Worm (Caenorhabditis elegans) whole organism, young adult: ENCODE measurements around the gene K08D12.4.

Experiments
- B0019.2 ChIP-seq: fragments of 200-800 bp; sonication (Bioruptor generic); conservative IDR thresholded peaks from 2 replicates; pipeline ENCODE4 v1.3.6; 2022; ENCODE audit warnings: missing genetic modification reagents, missing genetic modification characterization, missing compliant biosample characterization
- B0336.3 ChIP-seq: fragments of 200-800 bp; sonication (Bioruptor generic); IDR thresholded peaks from 2 replicates; pipeline ENCODE4 v1.3.6; 2022; ENCODE audit warnings: missing genetic modification characterization, missing compliant biosample characterization
- C06A6.2 ChIP-seq: fragments of 200-800 bp; sonication (Bioruptor generic); conservative IDR thresholded peaks from 2 replicates; pipeline ENCODE4 v1.3.6; 2022; ENCODE audit warnings: missing genetic modification characterization, missing compliant biosample characterization
- F10E7.11 ChIP-seq: sonication (generic microtip); optimal IDR thresholded peaks from 2 replicates; lab custom pipeline; 2017; ENCODE audit warnings: mild to moderate bottlenecking, missing genetic modification characterization, moderate library complexity, missing compliant biosample characterization
- F23B12.7 ChIP-seq: sonication (generic microtip); optimal IDR thresholded peaks from 2 replicates; lab custom pipeline; 2017; ENCODE audit warnings: missing genetic modification characterization, mild to moderate bottlenecking, missing compliant biosample characterization, antibody characterized with exemption, moderate library complexity; ENCODE audit not compliant: insufficient read depth
- F33H1.4 ChIP-seq: fragments of 200-800 bp; sonication (Bioruptor generic); IDR thresholded peaks from 2 replicates; pipeline ENCODE4 v1.3.6; 2022; ENCODE audit warnings: missing genetic modification reagents, missing genetic modification characterization, missing compliant biosample characterization
- Y95B8A.8 ChIP-seq: fragments of 200-800 bp; sonication (Bioruptor generic); IDR thresholded peaks from 2 replicates; pipeline ENCODE4 v1.3.6; 2022; ENCODE audit warnings: missing genetic modification reagents, missing genetic modification characterization, missing compliant biosample characterization
- ZK185.1 ChIP-seq: sonication (generic microtip); optimal IDR thresholded peaks from 2 replicates; lab custom pipeline; 2016; ENCODE audit warnings: mild to moderate bottlenecking, missing genetic modification characterization, missing compliant biosample characterization; ENCODE audit not compliant: poor library complexity, severe bottlenecking
- attf-5 ChIP-seq: fragments of 200-800 bp; sonication (Bioruptor generic); optimal IDR thresholded peaks from 2 replicates; lab custom pipeline; 2018; ENCODE audit warnings: mild to moderate bottlenecking, missing genetic modification characterization, missing compliant biosample characterization
- bed-1 ChIP-seq: fragments of 200-800 bp; sonication (Bioruptor generic); IDR thresholded peaks from 2 replicates; pipeline ENCODE4 v1.3.6; 2022; ENCODE audit warnings: missing genetic modification reagents, missing genetic modification characterization, missing compliant biosample characterization
- cebp-1 ChIP-seq, 2 experiments: fragments of 200-800 bp in 1 of 2; sonication (Bioruptor generic) in 1 of 2; sonication (generic microtip) in 1 of 2; IDR thresholded peaks in 1 of 2; optimal IDR thresholded peaks in 1 of 2; 2 replicates each; pipeline versions ENCODE4 v1.3.6 to Lab custom; 2017 to 2022; ENCODE audit warnings: missing compliant biosample characterization in 2 of 2, missing genetic modification characterization in 2 of 2, mild to moderate bottlenecking in 1 of 2, missing genetic modification reagents in 1 of 2, moderate library complexity in 1 of 2
- cebp-2 ChIP-seq: fragments of 200-800 bp; sonication (Bioruptor generic); IDR thresholded peaks from 2 replicates; pipeline ENCODE4 v1.3.6; 2022; ENCODE audit warnings: missing genetic modification characterization, missing compliant biosample characterization
- ceh-100 ChIP-seq: fragments of 200-800 bp; sonication (Bioruptor generic); IDR thresholded peaks from 2 replicates; pipeline ENCODE4 v1.3.6; 2022; ENCODE audit warnings: missing genetic modification reagents, missing genetic modification characterization, missing compliant biosample characterization
- ceh-27 ChIP-seq: fragments of 200-800 bp; sonication (Bioruptor generic); optimal IDR thresholded peaks from 2 replicates; lab custom pipeline; 2018; ENCODE audit warnings: mild to moderate bottlenecking, missing genetic modification characterization, moderate library complexity, missing compliant biosample characterization
- chd-7 ChIP-seq: sonication (generic microtip); optimal IDR thresholded peaks from 2 replicates; lab custom pipeline; 2016; ENCODE audit warnings: mild to moderate bottlenecking, missing genetic modification characterization, moderate library complexity, missing compliant biosample characterization
- dox-1 ChIP-seq: fragments of 200-800 bp; sonication (Bioruptor generic); IDR thresholded peaks from 2 replicates; pipeline ENCODE4 v1.3.6; 2022; ENCODE audit warnings: missing genetic modification reagents, missing genetic modification characterization, missing compliant biosample characterization
- ets-4 ChIP-seq: fragments of 200-800 bp; sonication (Bioruptor generic); optimal IDR thresholded peaks from 2 replicates; lab custom pipeline; 2018; ENCODE audit warnings: mild to moderate bottlenecking, missing genetic modification characterization, missing compliant biosample characterization
- him-1 ChIP-seq: sonication (generic microtip); optimal IDR thresholded peaks from 2 replicates; lab custom pipeline; 2016; ENCODE audit warnings: missing genotype, missing genetic modification reagents, missing genetic modification characterization, missing compliant biosample characterization
- hmg-20 ChIP-seq: fragments of 200-800 bp; sonication (Bioruptor generic); IDR thresholded peaks from 2 replicates; pipeline ENCODE4 v1.3.6; 2022; ENCODE audit warnings: missing genetic modification reagents, missing genetic modification characterization, missing compliant biosample characterization
- hrde-1 ChIP-seq: sonication (generic microtip); optimal IDR thresholded peaks from 2 replicates; lab custom pipeline; 2016; ENCODE audit warnings: missing genetic modification characterization, mild to moderate bottlenecking, missing compliant biosample characterization, moderate library complexity, missing genotype, missing genetic modification reagents, borderline replicate concordance
- lag-1 ChIP-seq: fragments of 200-800 bp; sonication (Bioruptor generic); IDR thresholded peaks from 2 replicates; pipeline ENCODE4 v1.3.6; 2022; ENCODE audit warnings: missing genetic modification reagents, missing genetic modification characterization, missing compliant biosample characterization
- let-607 ChIP-seq, 2 experiments: fragments of 200-800 bp in 1 of 2; sonication (Bioruptor generic) in 1 of 2; sonication (generic microtip) in 1 of 2; optimal IDR thresholded peaks; 2 replicates each; lab custom pipeline; 2016 to 2018; ENCODE audit warnings: mild to moderate bottlenecking in 2 of 2, missing compliant biosample characterization in 2 of 2, missing genetic modification characterization in 2 of 2, moderate library complexity in 2 of 2, missing genotype in 1 of 2
- lin-26 ChIP-seq: fragments of 200-800 bp; sonication (Bioruptor generic); IDR thresholded peaks from 2 replicates; pipeline ENCODE4 v1.3.6; 2022; ENCODE audit warnings: missing genetic modification reagents, missing genetic modification characterization, missing compliant biosample characterization
- lin-54 ChIP-seq: fragments of 200-800 bp; sonication (Bioruptor generic); optimal IDR thresholded peaks from 2 replicates; lab custom pipeline; 2018; ENCODE audit warnings: mild to moderate bottlenecking, missing genetic modification characterization, missing compliant biosample characterization
- madf-10 ChIP-seq: sonication (generic microtip); optimal IDR thresholded peaks from 2 replicates; lab custom pipeline; 2016; ENCODE audit warnings: mild to moderate bottlenecking, missing genetic modification characterization, missing compliant biosample characterization
- mcd-1 ChIP-seq: fragments of 200-800 bp; sonication (Bioruptor generic); IDR thresholded peaks from 2 replicates; pipeline ENCODE4 v1.3.6; 2022; ENCODE audit warnings: missing genetic modification reagents, missing genetic modification characterization, missing compliant biosample characterization
- nfya-2 ChIP-seq: fragments of 200-800 bp; sonication (Bioruptor generic); IDR thresholded peaks from 2 replicates; pipeline ENCODE4 v1.3.6; 2022; ENCODE audit warnings: missing genetic modification reagents, missing genetic modification characterization, missing compliant biosample characterization
- nfyb-1 ChIP-seq: fragments of 200-800 bp; sonication (Bioruptor generic); IDR thresholded peaks from 2 replicates; pipeline ENCODE4 v1.3.6; 2022; ENCODE audit warnings: missing genetic modification reagents, missing genetic modification characterization, missing compliant biosample characterization
- nhr-120 ChIP-seq: fragments of 200-800 bp; sonication (Bioruptor generic); IDR thresholded peaks from 2 replicates; pipeline ENCODE4 v1.3.6; 2022; ENCODE audit warnings: missing genetic modification characterization, missing compliant biosample characterization
- nhr-27 ChIP-seq: fragments of 200-800 bp; sonication (Bioruptor generic); optimal IDR thresholded peaks from 2 replicates; lab custom pipeline; 2018; ENCODE audit warnings: mild to moderate bottlenecking, missing genetic modification characterization, moderate library complexity, missing compliant biosample characterization
- pbrm-1 ChIP-seq: fragments of 200-800 bp; sonication (Bioruptor generic); IDR thresholded peaks from 2 replicates; pipeline ENCODE4 v1.3.6; 2022; ENCODE audit warnings: missing genetic modification reagents, missing genetic modification characterization, missing compliant biosample characterization
- pha-4 ChIP-seq: fragments of 150-350 bp; sonication (generic microtip); optimal IDR thresholded peaks from 2 replicates; lab custom pipeline; 2014; ENCODE audit warnings: missing biosample characterization, missing genetic modification reagents, missing genetic modification characterization
- rcor-1 ChIP-seq: fragments of 200-800 bp; sonication (Bioruptor generic); IDR thresholded peaks from 2 replicates; pipeline ENCODE4 v1.3.6; 2022; ENCODE audit warnings: missing genetic modification reagents, missing genetic modification characterization, missing compliant biosample characterization
- rpc-1 ChIP-seq, 2 experiments: fragments of 150-350 bp in 1 of 2; sonication (generic microtip) in 1 of 2; optimal IDR thresholded peaks; 2 replicates each; lab custom pipeline; 2014 to 2018; ENCODE audit warnings: missing biosample characterization in 1 of 2, missing genetic modification characterization in 1 of 2, missing genetic modification reagents in 1 of 2, missing genotype in 1 of 2
- sea-2 ChIP-seq: fragments of 200-800 bp; sonication (Bioruptor generic); IDR thresholded peaks from 2 replicates; pipeline ENCODE4 v1.3.6; 2022; ENCODE audit warnings: missing genetic modification characterization, missing compliant biosample characterization
- snpc-3.4 ChIP-seq: sonication (generic microtip); optimal IDR thresholded peaks from 2 replicates; lab custom pipeline; 2017; ENCODE audit warnings: missing genetic modification characterization, mild to moderate bottlenecking, missing compliant biosample characterization, antibody characterized with exemption, moderate library complexity, missing genotype, missing genetic modification reagents
- somi-1 ChIP-seq: fragments of 200-800 bp; sonication (Bioruptor generic); optimal IDR thresholded peaks from 2 replicates; lab custom pipeline; 2018; ENCODE audit warnings: mild to moderate bottlenecking, missing genetic modification characterization, missing compliant biosample characterization
- sptf-2 ChIP-seq: fragments of 200-800 bp; sonication (Bioruptor generic); optimal IDR thresholded peaks from 2 replicates; lab custom pipeline; 2018; ENCODE audit warnings: mild to moderate bottlenecking, missing genetic modification characterization, missing compliant biosample characterization
- tbx-9 ChIP-seq: sonication (generic microtip); optimal IDR thresholded peaks from 2 replicates; lab custom pipeline; 2016; ENCODE audit warnings: borderline replicate concordance, missing genetic modification characterization, inconsistent platforms, missing compliant biosample characterization
- unc-130 ChIP-seq: sonication (generic microtip); optimal IDR thresholded peaks from 2 replicates; lab custom pipeline; 2016; ENCODE audit warnings: missing genetic modification reagents, missing genetic modification characterization, missing compliant biosample characterization
- xnd-1 ChIP-seq: sonication (generic microtip); optimal IDR thresholded peaks from 2 replicates; lab custom pipeline; 2016; ENCODE audit warnings: missing genotype, missing genetic modification reagents, missing genetic modification characterization, missing compliant biosample characterization
- zfh-2 ChIP-seq: fragments of 200-800 bp; sonication (Bioruptor generic); conservative IDR thresholded peaks from 2 replicates; pipeline ENCODE4 v1.3.6; 2022; ENCODE audit warnings: missing genetic modification reagents, missing genetic modification characterization, missing compliant biosample characterization
- ztf-18 ChIP-seq: sonication (generic microtip); optimal IDR thresholded peaks from 2 replicates; lab custom pipeline; 2016; ENCODE audit warnings: missing genotype, mild to moderate bottlenecking, missing genetic modification characterization, missing compliant biosample characterization
- ztf-22 ChIP-seq: fragments of 200-800 bp; sonication (Bioruptor generic); optimal IDR thresholded peaks from 2 replicates; lab custom pipeline; 2018; ENCODE audit warnings: mild to moderate bottlenecking, missing genetic modification characterization, moderate library complexity, missing compliant biosample characterization
- ztf-28 ChIP-seq: fragments of 200-800 bp; sonication (Bioruptor generic); IDR thresholded peaks from 2 replicates; pipeline ENCODE4 v1.3.6; 2022; ENCODE audit warnings: missing genetic modification reagents, missing genetic modification characterization, missing compliant biosample characterization
- ztf-3 ChIP-seq: fragments of 200-800 bp; sonication (Bioruptor generic); optimal IDR thresholded peaks from 2 replicates; lab custom pipeline; 2018; ENCODE audit warnings: mild to moderate bottlenecking, missing genetic modification characterization, missing compliant biosample characterization

The K08D12.4 gene

ce11 chrIV:1739366-1740104 is 32.4 kb downstream of the K08D12.4 start:
- TF ChIP-seq ZK185.1 (no peak), C06A6.2 (no peak), chd-7 (tag; lab: Kevin White, UChicago) (no peak), ztf-3 (GFP tag; lab: Kevin White, UChicago) (no peak), nfya-2 (GFP tag; lab: Robert Waterston, UW) (no peak), rcor-1 (GFP tag; lab: Robert Waterston, UW) (no peak), unc-130 (GFP tag; lab: Kevin White, UChicago) (no peak), F10E7.11 (tag; lab: Kevin White, UChicago) (no peak), ets-4 (GFP tag; lab: Kevin White, UChicago) (no peak), nhr-120 (GFP tag; lab: Robert Waterston, UW) (no peak), pbrm-1 (GFP tag; lab: Robert Waterston, UW) (no peak), B0336.3 (no peak), madf-10 (tag; lab: Kevin White, UChicago) (peak; percentile 66), snpc-3.4 (no peak), dox-1 (GFP tag; lab: Robert Waterston, UW) (0 out of 2 replicates have a peak, but pooled peaks have one; percentile 24), tbx-9 (no peak), lag-1 (GFP tag; lab: Robert Waterston, UW) (no peak), lin-54 (no peak), cebp-1 (GFP tag; IDR thresholded peaks at IDR 0.05; lab: Robert Waterston, UW) (no peak), cebp-1 (tag; optimal IDR thresholded peaks at IDR 0.05; lab: Kevin White, UChicago) (peak; percentile 43), him-1 (tag; lab: Kevin White, UChicago) (no peak), rpc-1 (optimal IDR thresholded peaks at IDR 0.05; lab: Kevin White, UChicago) (no peak), rpc-1 (tag; optimal IDR thresholded peaks at IDR 0.05; lab: Kevin White, UChicago) (no peak), ceh-27 (GFP tag; lab: Kevin White, UChicago) (no peak), ztf-28 (GFP tag; lab: Robert Waterston, UW) (no peak), lin-26 (GFP tag; lab: Robert Waterston, UW) (0 out of 2 replicates have a peak, but pooled peaks have one; percentile 30), F23B12.7 (no peak), sptf-2 (GFP tag; lab: Kevin White, UChicago) (no peak), F33H1.4 (GFP tag; lab: Robert Waterston, UW) (peak; percentile 50), Y95B8A.8 (GFP tag; lab: Robert Waterston, UW) (no peak), somi-1 (no peak), attf-5 (GFP tag; lab: Kevin White, UChicago) (peak; percentile 22), ceh-100 (GFP tag; lab: Robert Waterston, UW) (no peak), hmg-20 (GFP tag; lab: Robert Waterston, UW) (no peak), bed-1 (GFP tag; lab: Robert Waterston, UW) (no peak), ztf-22 (GFP tag; lab: Kevin White, UChicago) (no peak), sea-2 (GFP tag; lab: Robert Waterston, UW) (no peak), nhr-27 (no peak), nfyb-1 (GFP tag; lab: Robert Waterston, UW) (peak; percentile 41; the same call in 1 of the 2 replicates), hrde-1 (no peak), pha-4 (tag; lab: Kevin White, UChicago) (no peak), cebp-2 (no peak), zfh-2 (GFP tag; lab: Robert Waterston, UW) (peak; percentile 92), ztf-18 (tag; lab: Kevin White, UChicago) (no peak), mcd-1 (GFP tag; lab: Robert Waterston, UW) (peak; percentile 22; the same call in 1 of the 2 replicates), B0019.2 (GFP tag; lab: Robert Waterston, UW) (no peak), let-607 (tag; optimal IDR thresholded peaks at IDR 0.05; lab: Kevin White, UChicago) (peak; percentile 46 to 83), xnd-1 (tag; lab: Kevin White, UChicago) (no peak)
